Worm (Caenorhabditis elegans) whole organism, L4/young adult: Measurements from ENCODE around the gene F43G6.4.

Experiments used
- W03F9.2 ChIP-seq: fragments of 150-350 bp; optimal IDR thresholded peaks from 2 replicates; lab custom pipeline; 2014; ENCODE audit warnings: missing biosample characterization, missing genetic modification characterization
- him-1 ChIP-seq: sonication (generic microtip); optimal IDR thresholded peaks from 2 replicates; lab custom pipeline; 2016; ENCODE audit warnings: missing genotype, missing genetic modification reagents, missing genetic modification characterization, missing compliant biosample characterization

DNA sequence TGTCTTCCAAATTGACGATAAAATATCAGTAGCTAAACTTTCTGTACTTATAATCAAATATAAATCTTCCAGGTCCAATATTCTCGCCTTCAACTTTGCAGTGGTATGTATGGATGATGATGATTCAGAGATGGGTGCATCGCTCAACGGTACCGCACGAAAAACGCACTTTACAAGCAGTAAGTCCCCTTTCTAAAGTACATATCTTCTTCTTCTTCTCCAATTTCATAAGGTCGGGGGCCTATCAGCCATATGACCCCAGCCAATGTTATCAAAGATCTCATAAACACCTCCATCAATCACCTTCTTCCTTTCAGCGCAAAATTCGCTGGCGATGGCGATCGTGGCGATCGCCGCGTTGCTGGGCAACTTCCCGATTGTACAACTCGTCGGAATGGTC is 52.9 kb downstream of the F43G6.4 start:
- TF ChIP-seq him-1 (no peak), W03F9.2 (tag; lab: Kevin White, UChicago) (no peak)
